Worm (Caenorhabditis elegans) whole organism, L3 larva: ENCODE measurements around the gene str-211.

Experiments
- R02D3.7 ChIP-seq: fragments of 150-350 bp; optimal IDR thresholded peaks from 2 replicates; lab custom pipeline; 2014; ENCODE audit warnings: missing biosample characterization, missing genetic modification characterization
- ZK546.5 ChIP-seq: sonication (generic microtip); optimal IDR thresholded peaks from 2 replicates; lab custom pipeline; 2017; ENCODE audit warnings: missing biosample characterization, missing genetic modification characterization
- aly-2 ChIP-seq: fragments of 150-350 bp; optimal IDR thresholded peaks from 2 replicates; lab custom pipeline; 2014; ENCODE audit warnings: missing biosample characterization, missing genetic modification characterization
- ceh-16 ChIP-seq: sonication (generic microtip); optimal IDR thresholded peaks from 2 replicates; lab custom pipeline; 2017; ENCODE audit warnings: missing biosample characterization, missing genetic modification characterization
- ceh-28 ChIP-seq: fragments of 150-350 bp; optimal IDR thresholded peaks from 2 replicates; lab custom pipeline; 2014; ENCODE audit warnings: missing biosample characterization, missing genetic modification reagents, missing genetic modification characterization
- ceh-9 ChIP-seq: sonication (generic microtip); optimal IDR thresholded peaks from 2 replicates; lab custom pipeline; 2018; ENCODE audit warnings: missing biosample characterization, missing genetic modification characterization
- daf-12 ChIP-seq: fragments of 150-350 bp; optimal IDR thresholded peaks from 2 replicates; lab custom pipeline; 2014; ENCODE audit warnings: missing biosample characterization, missing genetic modification reagents, missing genetic modification characterization
- egl-27 ChIP-seq: sonication (generic microtip); optimal IDR thresholded peaks from 4 replicates; lab custom pipeline; 2017; ENCODE audit warnings: missing biosample characterization, missing genetic modification reagents, missing genetic modification characterization
- egl-5 ChIP-seq: fragments of 150-350 bp; optimal IDR thresholded peaks from 2 replicates; lab custom pipeline; 2017; ENCODE audit warnings: missing biosample characterization, missing genetic modification reagents, missing genetic modification characterization, inconsistent platforms
- elt-1 ChIP-seq: fragments of 150-350 bp; optimal IDR thresholded peaks from 2 replicates; lab custom pipeline; 2014; ENCODE audit warnings: missing biosample characterization, missing genetic modification characterization
- elt-2 ChIP-seq: sonication (generic microtip); optimal IDR thresholded peaks from 2 replicates; lab custom pipeline; 2016; ENCODE audit warnings: missing genetic modification reagents, mild to moderate bottlenecking, missing genetic modification characterization, missing compliant biosample characterization
- elt-3 ChIP-seq, 3 experiments: fragments of 150-350 bp in 1 of 3; sonication (generic microtip) in 2 of 3; optimal IDR thresholded peaks; 2 replicates in 2 of 3; 4 replicates in 1 of 3; lab custom pipeline; 2014 to 2017; ENCODE audit warnings: missing biosample characterization in 3 of 3, missing genetic modification characterization in 3 of 3
- fkh-10 ChIP-seq: sonication (generic microtip); optimal IDR thresholded peaks from 2 replicates; lab custom pipeline; 2017; ENCODE audit warnings: missing biosample characterization, missing genetic modification reagents, missing genetic modification characterization
- fkh-2 ChIP-seq: fragments of 150-350 bp; optimal IDR thresholded peaks from 2 replicates; lab custom pipeline; 2014; ENCODE audit warnings: missing biosample characterization, missing genetic modification reagents, missing genetic modification characterization
- fos-1 ChIP-seq: fragments of 150-350 bp; optimal IDR thresholded peaks from 2 replicates; lab custom pipeline; 2014; ENCODE audit warnings: missing biosample characterization, missing genetic modification characterization
- jun-1 ChIP-seq: fragments of 150-350 bp; optimal IDR thresholded peaks from 2 replicates; lab custom pipeline; 2014; ENCODE audit warnings: missing biosample characterization, missing genetic modification reagents, missing genetic modification characterization
- lin-15B ChIP-seq: fragments of 150-350 bp; optimal IDR thresholded peaks from 2 replicates; lab custom pipeline; 2014; ENCODE audit warnings: missing biosample characterization, missing genetic modification characterization
- lin-39 ChIP-seq: fragments of 150-350 bp; optimal IDR thresholded peaks from 2 replicates; lab custom pipeline; 2018; ENCODE audit warnings: missing biosample characterization, missing genetic modification reagents, missing genetic modification characterization
- lsy-12 ChIP-seq: sonication (generic microtip); optimal IDR thresholded peaks from 2 replicates; lab custom pipeline; 2016; ENCODE audit warnings: mild to moderate bottlenecking, missing genetic modification characterization, missing compliant biosample characterization
- mdl-1 ChIP-seq: fragments of 150-350 bp; optimal IDR thresholded peaks from 2 replicates; lab custom pipeline; 2014; ENCODE audit warnings: missing biosample characterization, missing genetic modification characterization
- mml-1 ChIP-seq: fragments of 150-350 bp; sonication (generic microtip); optimal IDR thresholded peaks from 3 replicates; lab custom pipeline; 2014; ENCODE audit warnings: missing biosample characterization, missing genetic modification characterization
- nhr-11 ChIP-seq: fragments of 150-350 bp; optimal IDR thresholded peaks from 2 replicates; lab custom pipeline; 2014; ENCODE audit warnings: missing biosample characterization, missing genetic modification characterization
- nhr-12 ChIP-seq: fragments of 150-350 bp; optimal IDR thresholded peaks from 2 replicates; lab custom pipeline; 2014; ENCODE audit warnings: missing biosample characterization, missing genetic modification characterization
- nhr-23 ChIP-seq: fragments of 150-350 bp; optimal IDR thresholded peaks from 2 replicates; lab custom pipeline; 2014; ENCODE audit warnings: missing biosample characterization, missing genetic modification reagents, missing genetic modification characterization
- nhr-25 ChIP-seq: sonication (generic microtip); optimal IDR thresholded peaks from 2 replicates; lab custom pipeline; 2017; ENCODE audit warnings: missing biosample characterization, missing genetic modification characterization
- nhr-28 ChIP-seq: fragments of 150-350 bp; optimal IDR thresholded peaks from 2 replicates; lab custom pipeline; 2014; ENCODE audit warnings: missing biosample characterization, missing genetic modification characterization
- nhr-67 ChIP-seq: fragments of 150-350 bp; optimal IDR thresholded peaks from 2 replicates; lab custom pipeline; 2014; ENCODE audit warnings: missing biosample characterization, missing genetic modification characterization
- nhr-76 ChIP-seq: fragments of 150-350 bp; sonication (generic microtip); optimal IDR thresholded peaks from 5 replicates; lab custom pipeline; 2014; ENCODE audit warnings: missing biosample characterization, missing genetic modification characterization
- nhr-77 ChIP-seq: fragments of 150-350 bp; optimal IDR thresholded peaks from 2 replicates; lab custom pipeline; 2014; ENCODE audit warnings: missing biosample characterization, missing genetic modification characterization
- pqm-1 ChIP-seq: fragments of 150-350 bp; optimal IDR thresholded peaks from 2 replicates; lab custom pipeline; 2017; ENCODE audit warnings: missing biosample characterization, missing genetic modification characterization, inconsistent platforms
- skn-1 ChIP-seq: fragments of 150-350 bp; optimal IDR thresholded peaks from 2 replicates; lab custom pipeline; 2014; ENCODE audit warnings: missing biosample characterization, missing genetic modification characterization
- tbx-2 ChIP-seq: sonication (generic microtip); optimal IDR thresholded peaks from 2 replicates; lab custom pipeline; 2016; ENCODE audit warnings: mild to moderate bottlenecking, missing genetic modification characterization, missing compliant biosample characterization
- unc-39 ChIP-seq: sonication (generic microtip); optimal IDR thresholded peaks from 4 replicates; lab custom pipeline; 2017; ENCODE audit warnings: missing biosample characterization, missing genetic modification characterization
- unc-62 ChIP-seq: fragments of 150-350 bp; sonication (generic microtip); optimal IDR thresholded peaks from 4 replicates; lab custom pipeline; 2014; ENCODE audit warnings: missing biosample characterization, missing genetic modification reagents, missing genetic modification characterization
- ztf-11 ChIP-seq: fragments of 150-350 bp; optimal IDR thresholded peaks from 2 replicates; lab custom pipeline; 2014; ENCODE audit warnings: missing biosample characterization, missing genetic modification characterization
- ztf-4 ChIP-seq: fragments of 150-350 bp; optimal IDR thresholded peaks from 2 replicates; lab custom pipeline; 2014; ENCODE audit warnings: missing biosample characterization, missing genetic modification characterization

Gene str-211

ce11 chrV:4937337-4937736 is 6.8 kb downstream of the str-211 start:
- TF ChIP-seq nhr-25 = no peak
- TF ChIP-seq unc-39 = no peak

DNA sequence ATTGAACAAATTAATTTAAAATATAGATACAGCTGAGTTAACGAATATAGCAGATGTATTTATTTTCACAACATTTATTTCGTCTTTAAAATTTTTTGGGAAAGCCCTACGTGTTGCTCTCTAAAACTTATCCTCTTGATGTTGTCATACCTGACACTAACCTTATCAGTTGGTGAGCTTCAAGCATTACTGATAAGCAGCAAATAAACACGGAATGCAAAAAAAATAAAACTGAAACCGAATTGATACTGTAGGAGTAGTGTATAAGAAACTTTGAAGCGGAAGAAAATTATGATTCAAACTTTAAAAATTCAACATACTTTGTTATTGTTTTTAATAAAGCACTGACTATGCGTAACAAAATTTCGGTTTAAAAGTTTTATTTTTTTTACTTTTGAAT is 9.0 kb downstream of the str-211 start:
- TF ChIP-seq pqm-1 (tag; lab: Kevin White, UChicago) (peak; percentile 51), lin-39 (tag; lab: Kevin White, UChicago) (no peak), elt-2 (tag; lab: Kevin White, UChicago) (peak; percentile 37), mml-1 (tag; lab: Kevin White, UChicago) (no peak), fkh-2 (tag; lab: Kevin White, UChicago) (no peak)

ce11 chrV:4934406-4934805 is 9.7 kb downstream of the str-211 start, which contains the start of gene catp-2:
catp-2 (plus strand) TSS chrV:4934706.
- TF ChIP-seq jun-1 (tag; lab: Kevin White, UChicago) = no peak
- no peak for TF ChIP-seq daf-12 (tag; lab: Kevin White, UChicago)
- no peak for TF ChIP-seq skn-1 (tag; lab: Kevin White, UChicago)
- no peak for TF ChIP-seq elt-1 (tag; lab: Kevin White, UChicago)
- no peak for TF ChIP-seq mml-1 (tag; lab: Kevin White, UChicago)
- TF ChIP-seq egl-27 (tag; lab: Kevin White, UChicago) = no peak
- no peak for TF ChIP-seq lin-15B (tag; lab: Kevin White, UChicago)
- no peak for TF ChIP-seq ztf-11 (tag; lab: Kevin White, UChicago)
- TF ChIP-seq ztf-4 (tag; lab: Kevin White, UChicago) = no peak
- TF ChIP-seq ceh-28 (tag; lab: Kevin White, UChicago) = no peak

DNA sequence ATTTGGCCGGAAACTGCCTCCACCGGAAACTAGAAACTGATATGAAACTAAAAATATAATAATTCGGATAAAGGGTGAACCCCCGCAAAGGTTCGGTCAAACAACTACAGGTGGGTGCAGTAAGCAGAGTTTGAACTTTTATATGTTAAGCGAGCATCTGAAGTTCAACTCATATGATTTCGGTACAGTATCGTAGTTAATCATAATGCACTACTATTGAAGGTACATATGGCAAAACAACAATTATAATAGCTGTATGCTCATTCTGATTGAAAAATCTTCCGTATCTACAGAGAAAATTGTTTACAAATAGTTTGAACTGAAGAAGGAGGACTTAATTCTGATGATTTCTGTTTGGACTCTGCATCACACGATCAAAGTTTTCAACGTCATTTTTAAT is 10.9 kb downstream of the str-211 start:
- TF ChIP-seq elt-2 (tag; lab: Kevin White, UChicago) (no peak), fos-1 (tag; lab: Kevin White, UChicago) (no peak), nhr-25 (no peak), ztf-4 (tag; lab: Kevin White, UChicago) (no peak)

DNA sequence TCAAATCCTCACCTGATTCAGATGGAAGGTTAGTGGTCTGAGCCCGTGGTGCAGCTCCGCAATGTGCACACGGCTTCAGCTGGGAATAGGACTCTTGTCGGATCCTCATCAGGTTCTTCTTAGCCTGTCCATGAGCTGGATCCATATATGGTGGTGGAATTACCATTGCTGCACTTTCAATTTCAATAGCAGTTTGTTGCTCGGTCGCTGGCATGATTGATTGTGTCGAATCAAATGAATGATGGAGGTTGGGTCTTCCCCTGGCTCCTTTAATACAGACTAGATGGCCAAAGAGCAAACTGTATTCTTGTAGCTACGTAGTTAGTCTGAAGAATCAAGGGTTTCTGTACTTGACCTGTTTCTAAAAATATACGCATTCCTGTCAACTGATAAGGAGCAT is 11.3 kb downstream of the str-211 start, which contains the start of gene C02E7.10:
C02E7.10 (minus strand) TSS at position 232 of the 400 bp plus-strand sequence.
- TF ChIP-seq mdl-1 (tag; lab: Kevin White, UChicago) = no peak
- no peak for TF ChIP-seq egl-5 (tag; lab: Kevin White, UChicago)
- TF ChIP-seq pqm-1 (tag; lab: Kevin White, UChicago) = no peak
- TF ChIP-seq ztf-11 (tag; lab: Kevin White, UChicago) = no peak
- TF ChIP-seq ceh-28 (tag; lab: Kevin White, UChicago) = no peak
- TF ChIP-seq ceh-16 (tag; lab: Kevin White, UChicago) = no peak
- TF ChIP-seq elt-2 (tag; lab: Kevin White, UChicago) = no peak
- TF ChIP-seq ceh-9 (tag; lab: Kevin White, UChicago) = no peak
- TF ChIP-seq elt-3 (tag; optimal IDR thresholded peaks at IDR 0.05; lab: Kevin White, UChicago) = no peak
- TF ChIP-seq nhr-76 = no peak
- no peak for TF ChIP-seq nhr-12 (tag; lab: Kevin White, UChicago)
- no peak for TF ChIP-seq fkh-10 (GFP tag; lab: Kevin White, UChicago)
- no peak for TF ChIP-seq nhr-23 (tag; lab: Kevin White, UChicago)
- no peak for TF ChIP-seq mml-1 (tag; lab: Kevin White, UChicago)
- no peak for TF ChIP-seq skn-1 (tag; lab: Kevin White, UChicago)
- no peak for TF ChIP-seq unc-39
- TF ChIP-seq unc-62 (GFP tag; lab: Kevin White, UChicago) = no peak
- no peak for TF ChIP-seq aly-2 (tag; lab: Kevin White, UChicago)
- TF ChIP-seq egl-27 (tag; lab: Kevin White, UChicago) = no peak
- no peak for TF ChIP-seq tbx-2 (tag; lab: Kevin White, UChicago)

ce11 chrV:4929842-4930241 is 14.3 kb downstream of the str-211 start, which contains the start of gene str-205:
str-205 (minus strand) TSS chrV:4929942.
- TF ChIP-seq ceh-9 (tag; lab: Kevin White, UChicago) = no peak
- no peak for TF ChIP-seq nhr-11 (tag; lab: Kevin White, UChicago)
- TF ChIP-seq unc-62 (GFP tag; lab: Kevin White, UChicago) = no peak
- no peak for TF ChIP-seq nhr-77 (tag; lab: Kevin White, UChicago)
- no peak for TF ChIP-seq ZK546.5 (tag; lab: Kevin White, UChicago)
- no peak for TF ChIP-seq mml-1 (tag; lab: Kevin White, UChicago)
- no peak for TF ChIP-seq R02D3.7 (tag; lab: Kevin White, UChicago)
- no peak for TF ChIP-seq unc-39
- no peak for TF ChIP-seq lsy-12
- no peak for TF ChIP-seq elt-3 (tag; optimal IDR thresholded peaks at IDR 0.05; lab: Kevin White, UChicago)
- TF ChIP-seq nhr-28 (tag; lab: Kevin White, UChicago) = no peak
- TF ChIP-seq nhr-67 = no peak
- no peak for TF ChIP-seq fos-1 (tag; lab: Kevin White, UChicago)
